Worm (Caenorhabditis elegans) whole organism, L2 larva: ENCODE results near the gene rig-3.
A peak's percentile ranks its signal among the peaks of the same experiment; 100 is the strongest.

Experiments
- C34F6.9 ChIP-seq: fragments of 150-350 bp; optimal IDR thresholded peaks from 2 replicates; lab custom pipeline; 2014; ENCODE audit warnings: missing biosample characterization, missing genetic modification characterization
- F13H6.1 ChIP-seq: sonication (generic microtip); optimal IDR thresholded peaks from 2 replicates; lab custom pipeline; 2016; ENCODE audit warnings: missing genetic modification characterization, missing compliant biosample characterization
- R02D3.7 ChIP-seq: fragments of 150-350 bp; optimal IDR thresholded peaks from 2 replicates; lab custom pipeline; 2014; ENCODE audit warnings: missing biosample characterization, missing genetic modification characterization
- Y55F3AM.14 ChIP-seq: fragments of 200-800 bp; sonication (Bioruptor generic); optimal IDR thresholded peaks from 2 replicates; lab custom pipeline; 2018; ENCODE audit warnings: mild to moderate bottlenecking, missing genetic modification characterization, missing compliant biosample characterization
- ZK546.5 ChIP-seq: sonication (generic microtip); optimal IDR thresholded peaks from 2 replicates; lab custom pipeline; 2017; ENCODE audit warnings: missing biosample characterization, missing genetic modification characterization
- blmp-1 ChIP-seq: sonication (generic microtip); optimal IDR thresholded peaks from 2 replicates; lab custom pipeline; 2017; ENCODE audit warnings: missing genetic modification characterization, mild to moderate bottlenecking, missing compliant biosample characterization, antibody characterized with exemption, moderate library complexity; ENCODE audit not compliant: insufficient read depth
- ceh-16 ChIP-seq: fragments of 150-350 bp; optimal IDR thresholded peaks from 2 replicates; lab custom pipeline; 2014; ENCODE audit warnings: missing biosample characterization, missing genetic modification characterization
- crh-2 ChIP-seq: sonication (generic microtip); optimal IDR thresholded peaks from 2 replicates; lab custom pipeline; 2017; ENCODE audit warnings: missing biosample characterization, missing genetic modification characterization
- dmd-4 ChIP-seq: sonication (generic microtip); optimal IDR thresholded peaks from 2 replicates; lab custom pipeline; 2017; ENCODE audit warnings: missing biosample characterization, missing genetic modification characterization
- egl-27 ChIP-seq: sonication (generic microtip); optimal IDR thresholded peaks from 3 replicates; lab custom pipeline; 2017; ENCODE audit warnings: missing biosample characterization, missing genetic modification reagents, missing genetic modification characterization
- elt-1 ChIP-seq: fragments of 150-350 bp; optimal IDR thresholded peaks from 2 replicates; lab custom pipeline; 2014; ENCODE audit warnings: missing biosample characterization, missing genetic modification characterization
- fos-1 ChIP-seq: fragments of 150-350 bp; optimal IDR thresholded peaks from 2 replicates; lab custom pipeline; 2014; ENCODE audit warnings: missing biosample characterization, missing genetic modification characterization
- gmeb-1 ChIP-seq: fragments of 150-350 bp; optimal IDR thresholded peaks from 2 replicates; lab custom pipeline; 2014; ENCODE audit warnings: missing biosample characterization, missing genetic modification characterization
- lin-11 ChIP-seq: fragments of 150-350 bp; sonication (generic microtip); optimal IDR thresholded peaks from 2 replicates; lab custom pipeline; 2014; ENCODE audit warnings: missing biosample characterization, missing genetic modification characterization, inconsistent platforms, mixed read lengths
- lin-13 ChIP-seq: fragments of 150-350 bp; optimal IDR thresholded peaks from 2 replicates; lab custom pipeline; 2014; ENCODE audit warnings: missing biosample characterization, missing genetic modification reagents, missing genetic modification characterization
- lin-39 ChIP-seq: fragments of 150-350 bp; optimal IDR thresholded peaks from 2 replicates; lab custom pipeline; 2014; ENCODE audit warnings: missing biosample characterization, missing genetic modification reagents, missing genetic modification characterization
- lsy-2 ChIP-seq, 2 experiments: fragments of 150-350 bp in 1 of 2; sonication (generic microtip) in 1 of 2; optimal IDR thresholded peaks; 2 replicates each; lab custom pipeline; 2014 to 2017; ENCODE audit warnings: missing biosample characterization in 2 of 2, missing genetic modification characterization in 2 of 2
- mab-5 ChIP-seq: fragments of 150-350 bp; optimal IDR thresholded peaks from 2 replicates; lab custom pipeline; 2014; ENCODE audit warnings: missing biosample characterization, missing genetic modification characterization
- mbf-1 ChIP-seq: sonication (generic microtip); optimal IDR thresholded peaks from 2 replicates; lab custom pipeline; 2017; ENCODE audit warnings: missing biosample characterization, missing genetic modification characterization
- mdl-1 ChIP-seq, 2 experiments: fragments of 150-350 bp in 1 of 2; sonication (generic microtip) in 1 of 2; optimal IDR thresholded peaks; 2 replicates each; lab custom pipeline; 2017; ENCODE audit warnings: missing biosample characterization in 2 of 2, missing genetic modification characterization in 2 of 2
- nhr-11 ChIP-seq: fragments of 150-350 bp; optimal IDR thresholded peaks from 2 replicates; lab custom pipeline; 2014; ENCODE audit warnings: missing biosample characterization, missing genetic modification characterization
- nhr-129 ChIP-seq: fragments of 150-350 bp; optimal IDR thresholded peaks from 2 replicates; lab custom pipeline; 2014; ENCODE audit warnings: missing biosample characterization, missing genetic modification characterization
- nhr-21 ChIP-seq: fragments of 150-350 bp; optimal IDR thresholded peaks from 2 replicates; lab custom pipeline; 2014; ENCODE audit warnings: missing biosample characterization, missing genetic modification characterization
- nhr-23 ChIP-seq: fragments of 150-350 bp; optimal IDR thresholded peaks from 2 replicates; lab custom pipeline; 2014; ENCODE audit warnings: missing biosample characterization, missing genetic modification reagents, missing genetic modification characterization
- nhr-25 ChIP-seq: fragments of 150-350 bp; sonication (generic microtip); optimal IDR thresholded peaks from 3 replicates; lab custom pipeline; 2014; ENCODE audit warnings: missing biosample characterization, missing genetic modification characterization
- sem-4 ChIP-seq: fragments of 150-350 bp; optimal IDR thresholded peaks from 2 replicates; lab custom pipeline; 2014; ENCODE audit warnings: missing biosample characterization, missing genetic modification reagents, missing genetic modification characterization
- sma-3 ChIP-seq: sonication (generic microtip); optimal IDR thresholded peaks from 2 replicates; lab custom pipeline; 2016; ENCODE audit warnings: missing genetic modification reagents, missing genetic modification characterization, missing compliant biosample characterization
- sma-9 ChIP-seq, 2 experiments: fragments of 150-350 bp in 1 of 2; sonication (generic microtip) in 1 of 2; optimal IDR thresholded peaks; 2 replicates each; lab custom pipeline; 2014 to 2016; ENCODE audit warnings: missing genetic modification characterization in 2 of 2, mild to moderate bottlenecking in 1 of 2, missing biosample characterization in 1 of 2, missing compliant biosample characterization in 1 of 2, missing genetic modification reagents in 1 of 2, moderate library complexity in 1 of 2
- snpc-4 ChIP-seq: fragments of 150-350 bp; optimal IDR thresholded peaks from 2 replicates; lab custom pipeline; 2014; ENCODE audit warnings: missing biosample characterization, missing genetic modification characterization
- unc-39 ChIP-seq: fragments of 150-350 bp; optimal IDR thresholded peaks from 2 replicates; lab custom pipeline; 2014; ENCODE audit warnings: missing biosample characterization, missing genetic modification characterization
- unc-55 ChIP-seq: fragments of 150-350 bp; sonication (generic microtip); optimal IDR thresholded peaks from 3 replicates; lab custom pipeline; 2014; ENCODE audit warnings: missing biosample characterization, missing genetic modification reagents, missing genetic modification characterization
- ztf-1 ChIP-seq: fragments of 200-800 bp; sonication (Bioruptor generic); conservative IDR thresholded peaks from 2 replicates; pipeline ENCODE4 v1.3.6; 2022; ENCODE audit warnings: missing genetic modification characterization, missing compliant biosample characterization
- ztf-11 ChIP-seq: sonication (generic microtip); optimal IDR thresholded peaks from 2 replicates; lab custom pipeline; 2017; ENCODE audit warnings: missing biosample characterization, missing genetic modification characterization
- ztf-4 ChIP-seq: fragments of 150-350 bp; optimal IDR thresholded peaks from 2 replicates; lab custom pipeline; 2014; ENCODE audit warnings: missing biosample characterization, missing genetic modification characterization

The rig-3 gene

ce11 chrX:6894104-6894503, 40.7 kb downstream of the rig-3 start (continued):
- TF ChIP-seq unc-55 (GFP tag; lab: Kevin White, UChicago) (no peak), dmd-4 (tag; lab: Kevin White, UChicago) (no peak), unc-39 (no peak), ceh-16 (tag; lab: Kevin White, UChicago) (no peak), snpc-4 (no peak), lin-13 (GFP tag; lab: Kevin White, UChicago) (no peak), ztf-11 (no peak), C34F6.9 (tag; lab: Kevin White, UChicago) (no peak), mab-5 (tag; lab: Kevin White, UChicago) (peak; percentile 55)
- TF ChIP-seq, all 48 proteins: peak for 6

DNA sequence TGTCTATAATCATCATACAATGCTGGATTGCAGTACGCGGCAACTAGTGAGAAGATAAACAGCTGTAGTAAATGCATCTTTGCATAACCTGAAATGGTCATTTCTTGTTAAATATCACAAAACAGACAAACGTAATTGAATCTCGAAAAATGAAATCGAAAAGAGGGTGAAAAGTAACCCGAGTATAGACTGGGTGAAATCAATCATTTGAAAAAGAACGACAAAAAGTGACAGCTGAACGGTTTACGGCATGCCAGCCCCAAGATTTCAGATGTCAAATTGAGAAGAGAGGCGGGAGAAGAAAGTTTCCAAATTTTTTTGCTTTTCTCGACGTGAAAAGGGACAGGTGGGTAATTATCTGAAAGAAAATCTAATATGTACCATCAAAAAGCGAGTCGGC, 46.4 kb downstream of the rig-3 start, which contains the start of gene F14B8.4:
F14B8.4 (minus strand) TSS at position 101 of the 400 bp plus-strand sequence.
- TF ChIP-seq snpc-4 (no peak), mab-5 (tag; lab: Kevin White, UChicago) (no peak), ztf-1 (GFP tag; lab: Robert Waterston, UW) (no peak), unc-39 (no peak), egl-27 (tag; lab: Kevin White, UChicago) (no peak), dmd-4 (tag; lab: Kevin White, UChicago) (no peak), C34F6.9 (tag; lab: Kevin White, UChicago) (no peak), Y55F3AM.14 (GFP tag; lab: Kevin White, UChicago) (no peak), ZK546.5 (no peak), blmp-1 (tag; lab: Kevin White, UChicago) (no peak), F13H6.1 (tag; lab: Kevin White, UChicago) (no peak), nhr-25 (tag; lab: Kevin White, UChicago) (no peak), R02D3.7 (tag; lab: Kevin White, UChicago) (no peak), ztf-11 (no peak), lin-13 (GFP tag; lab: Kevin White, UChicago) (no peak)

DNA sequence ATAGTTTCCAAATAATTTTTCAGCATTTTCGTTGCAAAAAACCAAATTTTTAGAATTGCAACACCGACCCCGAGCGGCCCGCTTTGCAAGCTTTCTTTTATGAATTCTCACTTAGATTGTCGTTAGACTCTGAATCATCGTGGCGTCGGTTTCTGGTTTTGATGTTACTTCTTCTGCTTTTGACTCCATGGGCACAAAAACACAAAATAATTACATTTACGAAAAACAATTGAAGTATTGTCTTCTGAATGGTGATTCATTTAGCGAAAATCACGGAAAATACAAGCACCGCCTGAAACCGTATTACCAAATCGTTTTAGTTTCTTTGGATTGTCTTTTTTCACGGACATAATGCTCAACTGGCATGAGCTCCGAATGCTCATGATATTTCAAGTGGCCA, 47.7 kb downstream of the rig-3 start, which contains the start of gene pes-23:
pes-23 (plus strand) TSS at position 301 of the 400 bp plus-strand sequence.
- TF ChIP-seq ceh-16 (tag; lab: Kevin White, UChicago) = no peak
- no peak for TF ChIP-seq mdl-1 (tag; optimal IDR thresholded peaks at IDR 0.05; lab: Kevin White, UChicago)
- TF ChIP-seq lin-11 (tag; lab: Kevin White, UChicago) = no peak
- no peak for TF ChIP-seq R02D3.7 (tag; lab: Kevin White, UChicago)
- TF ChIP-seq egl-27 (tag; lab: Kevin White, UChicago) = no peak
- TF ChIP-seq elt-1 = no peak
- TF ChIP-seq sem-4 (tag; lab: Kevin White, UChicago) = no peak
- TF ChIP-seq sma-9 (GFP tag; optimal IDR thresholded peaks at IDR 0.05; lab: Kevin White, UChicago) = no peak
- TF ChIP-seq sma-9 (tag; optimal IDR thresholded peaks at IDR 0.05; lab: Kevin White, UChicago) = no peak
- TF ChIP-seq unc-39 = no peak
- TF ChIP-seq gmeb-1 = no peak
- no peak for TF ChIP-seq mab-5 (tag; lab: Kevin White, UChicago)
- no peak for TF ChIP-seq mbf-1 (tag; lab: Kevin White, UChicago)
- TF ChIP-seq fos-1 (tag; lab: Kevin White, UChicago) = no peak
- no peak for TF ChIP-seq ztf-4 (tag; lab: Kevin White, UChicago)
- no peak for TF ChIP-seq nhr-23 (tag; lab: Kevin White, UChicago)
- no peak for TF ChIP-seq sma-3 (GFP tag; lab: Kevin White, UChicago)
- TF ChIP-seq nhr-21 (tag; lab: Kevin White, UChicago) = no peak
- no peak for TF ChIP-seq ztf-1 (GFP tag; lab: Robert Waterston, UW)
- TF ChIP-seq Y55F3AM.14 (GFP tag; lab: Kevin White, UChicago) = no peak
- TF ChIP-seq lin-39 (tag; lab: Kevin White, UChicago) = no peak

ce11 chrX:6902958-6903357, 49.5 kb downstream of the rig-3 start:
- TF ChIP-seq lsy-2 (tag; optimal IDR thresholded peaks at IDR 0.05; lab: Kevin White, UChicago) (peak; percentile 37 to 41), mdl-1 (tag; optimal IDR thresholded peaks at IDR 0.05; lab: Kevin White, UChicago) (peak; percentile 11 to 53), snpc-4 (no peak), nhr-11 (tag; lab: Kevin White, UChicago) (no peak), sma-9 (GFP tag; optimal IDR thresholded peaks at IDR 0.05; lab: Kevin White, UChicago) (peak; percentile 46), sma-9 (tag; optimal IDR thresholded peaks at IDR 0.05; lab: Kevin White, UChicago) (no peak), F13H6.1 (tag; lab: Kevin White, UChicago) (peak; percentile 55), sem-4 (tag; lab: Kevin White, UChicago) (no peak), ceh-16 (tag; lab: Kevin White, UChicago) (no peak), crh-2 (peak; percentile 53), lin-13 (GFP tag; lab: Kevin White, UChicago) (peak; percentile 36), nhr-129 (tag; lab: Kevin White, UChicago) (peak; percentile 74), fos-1 (tag; lab: Kevin White, UChicago) (peak; percentile 25), unc-55 (GFP tag; lab: Kevin White, UChicago) (peak; percentile 74), sma-3 (GFP tag; lab: Kevin White, UChicago) (peak; percentile 58), nhr-21 (tag; lab: Kevin White, UChicago) (peak; percentile 21), C34F6.9 (tag; lab: Kevin White, UChicago) (peak; percentile 11), nhr-25 (tag; lab: Kevin White, UChicago) (peak; percentile 7)
